Fruit fly (Drosophila melanogaster) whole organism, prepupa: Measurements from ENCODE around the gene TBC1D23.

Experiments used
- Blimp-1 ChIP-seq: fragments of 200-800 bp; sonication (Bioruptor generic); optimal IDR thresholded peaks from 3 replicates; lab custom pipeline; 2017; ENCODE audit warnings: missing biosample characterization, missing genetic modification characterization, mild to moderate bottlenecking, moderate library complexity, missing genetic modification reagents
- CG11902 ChIP-seq: fragments of 200-800 bp; sonication (Bioruptor generic); optimal IDR thresholded peaks from 3 replicates; lab custom pipeline; 2016; ENCODE audit warnings: missing biosample characterization, missing genetic modification characterization
- CG34406 ChIP-seq: fragments of 200-800 bp; sonication (Bioruptor generic); optimal IDR thresholded peaks from 3 replicates; lab custom pipeline; 2016; ENCODE audit warnings: missing biosample characterization, missing genetic modification characterization
- CG6276 ChIP-seq: fragments of 200-800 bp; sonication (Bioruptor generic); optimal IDR thresholded peaks from 2 replicates; lab custom pipeline; 2017; ENCODE audit warnings: missing biosample characterization, mild to moderate bottlenecking, missing genetic modification characterization
- Gug ChIP-seq: fragments of 200-800 bp; sonication (Bioruptor generic); IDR thresholded peaks from 2 replicates; pipeline ENCODE4 v1.3.6; 2022; ENCODE audit warnings: missing biosample characterization, missing genetic modification characterization
- Hr39 ChIP-seq: fragments of 200-800 bp; sonication (Bioruptor generic); optimal IDR thresholded peaks from 2 replicates; lab custom pipeline; 2016; ENCODE audit warnings: missing biosample characterization, missing genetic modification characterization
- Met ChIP-seq: fragments of 200-800 bp; sonication (Bioruptor generic); optimal IDR thresholded peaks from 3 replicates; lab custom pipeline; 2016; ENCODE audit warnings: missing biosample characterization, missing genetic modification characterization
- Smox ChIP-seq: fragments of 200-800 bp; sonication (Bioruptor generic); optimal IDR thresholded peaks from 3 replicates; lab custom pipeline; 2016; ENCODE audit warnings: missing biosample characterization, missing genetic modification characterization
- Sox102F ChIP-seq: fragments of 200-800 bp; sonication (Bioruptor generic); optimal IDR thresholded peaks from 2 replicates; lab custom pipeline; 2016; ENCODE audit warnings: missing biosample characterization, mild to moderate bottlenecking, missing genetic modification characterization
- dac ChIP-seq: fragments of 200-800 bp; sonication (Bioruptor generic); optimal IDR thresholded peaks from 2 replicates; lab custom pipeline; 2017; ENCODE audit warnings: missing biosample characterization, mild to moderate bottlenecking, missing genetic modification characterization
- fd59A ChIP-seq: fragments of 200-800 bp; sonication (Bioruptor generic); optimal IDR thresholded peaks from 2 replicates; lab custom pipeline; 2017; ENCODE audit warnings: missing biosample characterization, mild to moderate bottlenecking, missing genetic modification characterization, missing genetic modification reagents
- fkh ChIP-seq: fragments of 200-800 bp; sonication (Bioruptor generic); optimal IDR thresholded peaks from 3 replicates; lab custom pipeline; 2017; ENCODE audit warnings: missing biosample characterization, mild to moderate bottlenecking, missing genetic modification characterization, moderate library complexity
- net ChIP-seq: fragments of 200-800 bp; sonication (Bioruptor generic); optimal IDR thresholded peaks from 3 replicates; lab custom pipeline; 2016; ENCODE audit warnings: missing biosample characterization, missing genetic modification characterization
- salr ChIP-seq, 2 experiments: fragments of 200-800 bp; sonication (Bioruptor generic); optimal IDR thresholded peaks; 3 replicates each; lab custom pipeline; 2016 to 2018; ENCODE audit warnings: missing biosample characterization in 2 of 2, missing genetic modification characterization in 2 of 2, mild to moderate bottlenecking in 1 of 2

- TF ChIP-seq CG34406: no peak
- no peak for TF ChIP-seq Met
- TF ChIP-seq salr (GFP tag; optimal IDR thresholded peaks at IDR 0.05; lab: Kevin White, UChicago): no peak
- no peak for TF ChIP-seq CG6276 (GFP tag; lab: Kevin White, UChicago)
- no peak for TF ChIP-seq Smox (GFP tag; lab: Kevin White, UChicago)
- no peak for TF ChIP-seq fkh
- TF ChIP-seq Blimp-1 (GFP tag; lab: Kevin White, UChicago): no peak
- no peak for TF ChIP-seq Sox102F
- no peak for TF ChIP-seq CG11902 (GFP tag; lab: Kevin White, UChicago)
- no peak for TF ChIP-seq net (GFP tag; lab: Kevin White, UChicago)
- no peak for TF ChIP-seq Gug (GFP tag; lab: Robert Waterston, UW)
- no peak for TF ChIP-seq fd59A (GFP tag; lab: Kevin White, UChicago)
- TF ChIP-seq dac (GFP tag; lab: Kevin White, UChicago): no peak
- TF ChIP-seq Hr39 (GFP tag; lab: Kevin White, UChicago): no peak
Measured at dm6 chr2L:1118149-1118548, 11.0 kb upstream of the TBC1D23 start.
